Worm (Caenorhabditis elegans) whole organism, midembryonic: ENCODE results near the gene C25F9.2.

Source experiments
- T22C8.4 ChIP-seq: fragments of 200-800 bp; sonication (Bioruptor generic); IDR thresholded peaks from 2 replicates; pipeline ENCODE4 v1.3.6; 2022; ENCODE audit warnings: missing genetic modification characterization, missing compliant biosample characterization
- cog-1 ChIP-seq: sonication (generic microtip); optimal IDR thresholded peaks from 2 replicates; lab custom pipeline; 2016; ENCODE audit warnings: missing genetic modification characterization, missing compliant biosample characterization
- flt-1 ChIP-seq: fragments of 200-800 bp; sonication (Bioruptor generic); IDR thresholded peaks from 2 replicates; pipeline ENCODE4 v1.3.6; 2022; ENCODE audit warnings: missing genetic modification characterization, missing compliant biosample characterization
- klf-2 ChIP-seq: fragments of 200-800 bp; sonication (Bioruptor generic); conservative IDR thresholded peaks from 2 replicates; pipeline ENCODE4 v1.3.6; 2022; ENCODE audit warnings: missing genetic modification reagents, missing genetic modification characterization, missing compliant biosample characterization
- med-1 ChIP-seq: sonication (generic microtip); optimal IDR thresholded peaks from 2 replicates; lab custom pipeline; 2017; ENCODE audit warnings: missing genetic modification characterization, mild to moderate bottlenecking, missing compliant biosample characterization, antibody characterized with exemption, missing genetic modification reagents; ENCODE audit not compliant: insufficient read depth
- ref-1 ChIP-seq: fragments of 200-800 bp; sonication (Bioruptor generic); conservative IDR thresholded peaks from 2 replicates; pipeline ENCODE4 v1.3.6; 2022; ENCODE audit warnings: missing genetic modification reagents, missing genetic modification characterization, missing compliant biosample characterization
- tab-1 ChIP-seq: fragments of 200-800 bp; sonication (Bioruptor generic); IDR thresholded peaks from 2 replicates; pipeline ENCODE4 v1.3.6; 2022; ENCODE audit warnings: missing genetic modification characterization, missing compliant biosample characterization
- ztf-23 ChIP-seq: fragments of 200-800 bp; sonication (Bioruptor generic); IDR thresholded peaks from 2 replicates; pipeline ENCODE4 v1.3.6; 2022; ENCODE audit warnings: missing genetic modification reagents, missing genetic modification characterization, missing compliant biosample characterization
- ztf-29 ChIP-seq: fragments of 200-800 bp; sonication (Bioruptor generic); IDR thresholded peaks from 2 replicates; pipeline ENCODE4 v1.3.6; 2022; ENCODE audit warnings: missing genetic modification reagents, missing genetic modification characterization, missing compliant biosample characterization

The C25F9.2 gene

ce11 chrV:19443599-19443998 lies 22.3 kb downstream of the C25F9.2 start:
- TF ChIP-seq tab-1 (GFP tag; lab: Robert Waterston, UW) (no peak), med-1 (GFP tag; lab: Kevin White, UChicago) (no peak), ztf-23 (no peak), T22C8.4 (GFP tag; lab: Robert Waterston, UW) (no peak), cog-1 (tag; lab: Kevin White, UChicago) (no peak), ref-1 (GFP tag; lab: Robert Waterston, UW) (no peak), ztf-29 (no peak), klf-2 (GFP tag; lab: Robert Waterston, UW) (no peak), flt-1 (GFP tag; lab: Robert Waterston, UW) (no peak)

ce11 chrV:19445442-19445841 lies 24.2 kb downstream of the C25F9.2 start, which contains the start of gene M04C3.1:
Gene M04C3.1 (minus strand): TSS chrV:19445605.
- TF ChIP-seq cog-1 (tag; lab: Kevin White, UChicago) (no peak), klf-2 (GFP tag; lab: Robert Waterston, UW) (no peak), ref-1 (GFP tag; lab: Robert Waterston, UW) (no peak), ztf-29 (no peak), ztf-23 (no peak), T22C8.4 (GFP tag; lab: Robert Waterston, UW) (no peak), tab-1 (GFP tag; lab: Robert Waterston, UW) (no peak), med-1 (GFP tag; lab: Kevin White, UChicago) (no peak), flt-1 (GFP tag; lab: Robert Waterston, UW) (no peak)

ce11 chrV:19448805-19449204 lies 27.5 kb downstream of the C25F9.2 start, which contains the start of gene M04C3.2:
Gene M04C3.2 (minus strand): TSS chrV:19448905.
- TF ChIP-seq ztf-23 (no peak), T22C8.4 (GFP tag; lab: Robert Waterston, UW) (no peak), klf-2 (GFP tag; lab: Robert Waterston, UW) (no peak), ztf-29 (no peak), cog-1 (tag; lab: Kevin White, UChicago) (no peak), ref-1 (GFP tag; lab: Robert Waterston, UW) (no peak), med-1 (GFP tag; lab: Kevin White, UChicago) (no peak), tab-1 (GFP tag; lab: Robert Waterston, UW) (no peak), flt-1 (GFP tag; lab: Robert Waterston, UW) (no peak)

ce11 chrV:19449544-19449943 lies 28.3 kb downstream of the C25F9.2 start, which contains the start of gene M04C3.5:
Gene M04C3.5 (plus strand): TSS chrV:19449733.
- TF ChIP-seq tab-1 (GFP tag; lab: Robert Waterston, UW) (no peak), cog-1 (tag; lab: Kevin White, UChicago) (no peak), klf-2 (GFP tag; lab: Robert Waterston, UW) (no peak), ref-1 (GFP tag; lab: Robert Waterston, UW) (no peak), ztf-29 (no peak), flt-1 (GFP tag; lab: Robert Waterston, UW) (no peak), T22C8.4 (GFP tag; lab: Robert Waterston, UW) (no peak)

ce11 chrV:19455650-19456049 lies 34.4 kb downstream of the C25F9.2 start, which contains the start of the genes Y43F8B.13 and Y43F8B.14:
Gene Y43F8B.13 (plus strand): TSS chrV:19455950.
Gene Y43F8B.14 (minus strand): TSS chrV:19455971.
- TF ChIP-seq ztf-29 (no peak), ref-1 (GFP tag; lab: Robert Waterston, UW) (no peak), cog-1 (tag; lab: Kevin White, UChicago) (no peak), tab-1 (GFP tag; lab: Robert Waterston, UW) (no peak), klf-2 (GFP tag; lab: Robert Waterston, UW) (no peak), med-1 (GFP tag; lab: Kevin White, UChicago) (no peak), flt-1 (GFP tag; lab: Robert Waterston, UW) (no peak), ztf-23 (no peak), T22C8.4 (GFP tag; lab: Robert Waterston, UW) (no peak)

ce11 chrV:19457120-19457519 lies 35.8 kb downstream of the C25F9.2 start, which contains the start of gene Y43F8B.24:
Gene Y43F8B.24 (plus strand): TSS chrV:19457420.
- TF ChIP-seq ztf-23 (no peak), flt-1 (GFP tag; lab: Robert Waterston, UW) (no peak), T22C8.4 (GFP tag; lab: Robert Waterston, UW) (no peak), cog-1 (tag; lab: Kevin White, UChicago) (no peak), klf-2 (GFP tag; lab: Robert Waterston, UW) (no peak), ref-1 (GFP tag; lab: Robert Waterston, UW) (no peak), tab-1 (GFP tag; lab: Robert Waterston, UW) (no peak), ztf-29 (no peak), med-1 (GFP tag; lab: Kevin White, UChicago) (no peak)

ce11 chrV:19462020-19462419 lies 40.7 kb downstream of the C25F9.2 start, which contains the start of gene Y43F8B.15:
Gene Y43F8B.15 (minus strand): TSS chrV:19462120.
- TF ChIP-seq ztf-23 = no peak
- no peak for TF ChIP-seq T22C8.4 (GFP tag; lab: Robert Waterston, UW)
- TF ChIP-seq ref-1 (GFP tag; lab: Robert Waterston, UW) = no peak
- no peak for TF ChIP-seq tab-1 (GFP tag; lab: Robert Waterston, UW)
- no peak for TF ChIP-seq ztf-29
- no peak for TF ChIP-seq cog-1 (tag; lab: Kevin White, UChicago)

- TF ChIP-seq flt-1 (GFP tag; lab: Robert Waterston, UW) (no peak), cog-1 (tag; lab: Kevin White, UChicago) (no peak), ztf-23 (no peak)
These were observed 41.3 kb downstream of the C25F9.2 start, which contains the start of gene Y43F8B.25 for ce11 chrV:19462612-19463011. Gene Y43F8B.25 (plus strand): TSS chrV:19462912.

- TF ChIP-seq ztf-29 (no peak), T22C8.4 (GFP tag; lab: Robert Waterston, UW) (no peak), tab-1 (GFP tag; lab: Robert Waterston, UW) (no peak), cog-1 (tag; lab: Kevin White, UChicago) (no peak), ref-1 (GFP tag; lab: Robert Waterston, UW) (no peak), ztf-23 (no peak), flt-1 (GFP tag; lab: Robert Waterston, UW) (no peak), med-1 (GFP tag; lab: Kevin White, UChicago) (no peak), klf-2 (GFP tag; lab: Robert Waterston, UW) (no peak)
These were observed 46.3 kb downstream of the C25F9.2 start, which contains the start of gene Y43F8B.23 for ce11 chrV:19467574-19467973. Gene Y43F8B.23 (minus strand): TSS chrV:19467648.
